Fruit fly (Drosophila melanogaster): ENCODE results near the gene Tektin-C.
A peak's percentile ranks its signal among the peaks of the same experiment; 100 is the strongest.

Tektin-C gene

DNA sequence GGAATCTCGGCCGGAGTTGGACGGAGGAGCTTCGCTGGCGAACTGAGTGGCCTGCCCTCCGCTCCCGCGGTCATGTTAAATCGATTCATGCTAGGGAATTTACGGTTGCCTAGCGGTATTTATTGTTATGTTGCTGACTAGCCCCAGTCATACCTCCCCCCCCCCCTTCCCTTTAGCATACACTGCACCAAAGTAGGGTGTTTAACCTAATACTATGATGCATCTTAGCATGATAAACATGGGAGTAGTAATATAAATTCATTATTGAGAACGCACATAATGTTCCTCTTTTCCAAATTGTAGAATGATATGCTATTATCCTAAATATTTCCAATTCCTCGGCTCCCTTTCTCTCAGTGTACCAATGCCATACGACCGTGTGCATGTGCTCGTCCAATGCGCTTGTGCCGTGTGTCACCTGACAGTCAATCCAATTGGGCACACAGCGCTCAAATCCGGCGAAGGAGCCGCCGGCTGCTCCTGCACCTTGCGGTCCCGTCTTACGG is at the start of gene Tektin-C (continued):
- TF ChIP-seq CG9437 (GFP tag; optimal IDR thresholded peaks at IDR 0.05) (no peak), CG11247 (GFP tag; IDR thresholded peaks at IDR 0.05) (0 out of 2 replicates have a peak, but pooled peaks have one; percentile 33), CG10959 (GFP tag; IDR thresholded peaks at IDR 0.05) (0 out of 2 replicates have a peak, but pooled peaks have one; percentile 20), ems (GFP tag; optimal IDR thresholded peaks at IDR 0.05) (peak; percentile 25), da (GFP tag; optimal IDR thresholded peaks at IDR 0.05) (no peak), row (GFP tag; IDR thresholded peaks at IDR 0.05) (peak; percentile 40; the same call in 1 of the 3 replicates), Ets65A (GFP tag) (peak; percentile 74), Gsc (GFP tag; IDR thresholded peaks at IDR 0.05) (peak; percentile 23; the same call in 1 of the 2 replicates), Dbx (GFP tag; IDR thresholded peaks at IDR 0.05) (no peak), CG12391 (tag; optimal IDR thresholded peaks at IDR 0.05) (peak; percentile 13), dmrt11E (tag; optimal IDR thresholded peaks at IDR 0.05) (peak; percentile 9), gfzf (GFP tag; optimal IDR thresholded peaks at IDR 0.05) (no peak)

DNA sequence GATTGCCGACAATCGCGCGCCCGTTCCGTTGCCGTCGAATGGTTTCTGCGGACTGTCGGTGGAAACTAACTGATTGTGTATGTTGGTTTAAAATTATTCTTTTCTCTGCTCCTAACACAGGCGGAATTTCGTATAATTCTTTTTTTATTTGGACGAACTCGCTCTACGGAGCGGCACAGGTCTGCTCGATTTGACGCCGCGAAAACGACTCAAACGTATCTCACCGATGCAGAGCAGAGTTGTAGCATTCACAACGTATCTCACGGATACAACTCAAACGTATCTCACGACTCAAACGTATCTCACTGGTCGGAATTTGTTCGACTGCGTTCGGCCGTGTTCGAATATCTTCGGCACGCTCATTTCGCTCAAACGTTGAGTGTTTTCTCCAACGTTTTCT is 49.1 kb upstream of the Tektin-C start, which contains the start of gene vn:
vn (minus strand) TSS at position 199 of the 400 bp plus-strand sequence.
- TF ChIP-seq Adf1 (GFP tag; IDR thresholded peaks at IDR 0.05) (peak; percentile 51; the same call in 1 of the 2 replicates), PHDP (tag; optimal IDR thresholded peaks at IDR 0.05) (peak; percentile 39), CG2199 (GFP tag; IDR thresholded peaks at IDR 0.05) (peak; percentile 89), CG17385 (GFP tag; optimal IDR thresholded peaks at IDR 0.05) (peak; percentile 2), CG8290 (GFP tag; optimal IDR thresholded peaks at IDR 0.05) (no peak), CG8290 (tag; optimal IDR thresholded peaks at IDR 0.05) (peak in 1 of 2 experiments; percentile 52), gro (GFP tag; optimal IDR thresholded peaks at IDR 0.05) (no peak), NFAT (GFP tag; IDR thresholded peaks at IDR 0.05) (0 out of 2 replicates have a peak, but pooled peaks have one; percentile 12), CG14667 (GFP tag; IDR thresholded peaks at IDR 0.05) (no peak), sd (tag; optimal IDR thresholded peaks at IDR 0.05) (peak; percentile 79), CG11504 (tag; optimal IDR thresholded peaks at IDR 0.05) (peak; percentile 65), ham (GFP tag; IDR thresholded peaks at IDR 0.05) (no peak), slbo (GFP tag; IDR thresholded peaks at IDR 0.05) (no peak), row (GFP tag; IDR thresholded peaks at IDR 0.05) (peak; percentile 13; the same call in 1 of the 3 replicates), CG7963 (GFP tag; IDR thresholded peaks at IDR 0.05; ENCODE audit: partially characterized antibody) (0 out of 3 replicates have a peak, but pooled peaks have one; percentile 17), CG13894 (tag; optimal IDR thresholded peaks at IDR 0.05) (no peak), sob (GFP tag; IDR thresholded peaks at IDR 0.05) (peak; percentile 25; the same call in 1 of the 2 replicates), CG17361 (GFP tag; IDR thresholded peaks at IDR 0.05) (no peak), pros (GFP tag; optimal IDR thresholded peaks at IDR 0.05) (peak; percentile 34), HLHmδ (GFP tag; optimal IDR thresholded peaks at IDR 0.05) (no peak), CG16815 (GFP tag; optimal IDR thresholded peaks at IDR 0.05) (no peak), nerfin-1 (tag; optimal IDR thresholded peaks at IDR 0.05) (peak; percentile 18), amos (GFP tag; IDR thresholded peaks at IDR 0.05; ENCODE audit: partially characterized antibody) (peak; percentile 50; the same call in 1 of the 2 replicates), fd102C (GFP tag; optimal IDR thresholded peaks at IDR 0.05) (no peak), E2f1 (GFP tag; IDR thresholded peaks at IDR 0.05) (no peak), CG9932 (GFP tag; IDR thresholded peaks at IDR 0.05) (0 out of 2 replicates have a peak, but pooled peaks have one; percentile 6), nerfin-2 (GFP tag; IDR thresholded peaks at IDR 0.05; ENCODE audit: partially characterized antibody) (no peak), CG5953 (GFP tag; IDR thresholded peaks at IDR 0.05) (no peak), CG13624 (GFP tag; optimal IDR thresholded peaks at IDR 0.05) (peak; percentile 17), CG8359 (GFP tag; optimal IDR thresholded peaks at IDR 0.05; ENCODE audit: borderline replicate concordance) (no peak), CG8944 (GFP tag; optimal IDR thresholded peaks at IDR 0.05) (no peak), pho (GFP tag; optimal IDR thresholded peaks at IDR 0.05) (no peak), Med (GFP tag) (peak; percentile 88), maf-S (GFP tag; optimal IDR thresholded peaks at IDR 0.05) (no peak), wor (GFP tag; IDR thresholded peaks at IDR 0.05) (no peak), zen2 (GFP tag; IDR thresholded peaks at IDR 0.05; ENCODE audit: partially characterized antibody) (peak; percentile 57; the same call in 2 of the 3 replicates), CG6791 (GFP tag; IDR thresholded peaks at IDR 0.05; ENCODE audit: partially characterized antibody) (peak; percentile 69; the same call in 2 of the 3 replicates), klu (GFP tag; IDR thresholded peaks at IDR 0.05) (no peak)

All from whole organism, embryonic.